Fruit fly (Drosophila melanogaster): ENCODE measurements around the gene CG10561.

The CG10561 gene

dm6 chr2L:19142176-19142870, 28.1 kb downstream of the CG10561 start (continued):
- TF ChIP-seq CG17802 (tag; optimal IDR thresholded peaks at IDR 0.05) (no peak), Dp (GFP tag; optimal IDR thresholded peaks at IDR 0.05) (no peak), dmrt11E (tag; optimal IDR thresholded peaks at IDR 0.05) (peak; percentile 27), Nf-YB (GFP tag; optimal IDR thresholded peaks at IDR 0.05) (no peak), CG12299 (tag; optimal IDR thresholded peaks at IDR 0.05) (no peak), Ptx1 (GFP tag; IDR thresholded peaks at IDR 0.05) (no peak), cad (GFP tag; optimal IDR thresholded peaks at IDR 0.05) (no peak), CG12942 (GFP tag; optimal IDR thresholded peaks at IDR 0.05) (no peak), unpg (GFP tag; optimal IDR thresholded peaks at IDR 0.05) (peak; percentile 19), lola (GFP tag; optimal IDR thresholded peaks at IDR 0.05) (peak in 1 of 3 experiments; percentile 9), HHEX (GFP tag; optimal IDR thresholded peaks at IDR 0.05) (peak; percentile 4), CG17912 (GFP tag; optimal IDR thresholded peaks at IDR 0.05) (no peak), grau (tag; optimal IDR thresholded peaks at IDR 0.05) (peak; percentile 17), ttk (GFP tag; IDR thresholded peaks at IDR 0.05) (no peak), CG18599 (GFP tag; optimal IDR thresholded peaks at IDR 0.05) (no peak), CG11456 (GFP tag; IDR thresholded peaks at IDR 0.05) (no peak), zen2 (GFP tag; IDR thresholded peaks at IDR 0.05; ENCODE audit: partially characterized antibody) (no peak), CG10431 (GFP tag; optimal IDR thresholded peaks at IDR 0.05) (no peak), slp2 (GFP tag; optimal IDR thresholded peaks at IDR 0.05) (no peak), ssp (GFP tag; IDR thresholded peaks at IDR 0.05) (peak; percentile 20; the same call in 1 of the 2 replicates), CG4707 (GFP tag; optimal IDR thresholded peaks at IDR 0.05) (no peak), CG9609 (GFP tag; optimal IDR thresholded peaks at IDR 0.05) (no peak), zfh1 (GFP tag; IDR thresholded peaks at IDR 0.05) (no peak), Max (GFP tag; optimal IDR thresholded peaks at IDR 0.05) (no peak), Meics (GFP tag; optimal IDR thresholded peaks at IDR 0.05) (no peak), Aef1 (GFP tag; IDR thresholded peaks at IDR 0.05) (no peak), eve (GFP tag; optimal IDR thresholded peaks at IDR 0.05) (peak in 1 of 2 experiments; percentile 35), Kr (GFP tag; optimal IDR thresholded peaks at IDR 0.05) (no peak), yki (optimal IDR thresholded peaks at IDR 0.05) (no peak), CG13624 (GFP tag; optimal IDR thresholded peaks at IDR 0.05) (no peak), croc (GFP tag; conservative IDR thresholded peaks at IDR 0.05) (no peak), hkb (optimal IDR thresholded peaks at IDR 0.05) (no peak), hkb (GFP tag; IDR thresholded peaks at IDR 0.05) (no peak), CG11398 (GFP tag; optimal IDR thresholded peaks at IDR 0.05) (no peak), vvl (GFP tag; IDR thresholded peaks at IDR 0.05) (peak; percentile 13; the same call in 1 of the 2 replicates), PHDP (tag; optimal IDR thresholded peaks at IDR 0.05) (peak; percentile 22), Sox100B (GFP tag; optimal IDR thresholded peaks at IDR 0.05) (no peak), disco-r (GFP tag; optimal IDR thresholded peaks at IDR 0.05) (no peak), Ada2b (GFP tag; IDR thresholded peaks at IDR 0.05) (no peak), CG9932 (GFP tag; IDR thresholded peaks at IDR 0.05) (no peak), knrl (GFP tag; IDR thresholded peaks at IDR 0.05; ENCODE audit: partially characterized antibody) (no peak), Optix (GFP tag; IDR thresholded peaks at IDR 0.05) (no peak), hbn (GFP tag; IDR thresholded peaks at IDR 0.05; ENCODE audit: partially characterized antibody) (no peak), CG32532 (GFP tag; IDR thresholded peaks at IDR 0.05) (no peak; the same call in 1 of the 2 replicates), B-H2 (GFP tag; optimal IDR thresholded peaks at IDR 0.05) (no peak), pfk (GFP tag; optimal IDR thresholded peaks at IDR 0.05) (no peak), CG10654 (GFP tag; optimal IDR thresholded peaks at IDR 0.05) (no peak), jing (GFP tag; optimal IDR thresholded peaks at IDR 0.05) (no peak), nom (GFP tag; optimal IDR thresholded peaks at IDR 0.05) (no peak), Awh (GFP tag; IDR thresholded peaks at IDR 0.05) (no peak), Bteb2 (GFP tag; optimal IDR thresholded peaks at IDR 0.05) (no peak)

Data from whole organism, embryonic.